Fruit fly (Drosophila melanogaster) whole organism, pupa: ENCODE results near the gene Pgd.

ENCODE experiments used
- CG10348 ChIP-seq: fragments of 200-800 bp; sonication (Bioruptor generic); IDR thresholded peaks from 2 replicates; pipeline ENCODE4 v1.3.6; 2022; ENCODE audit warnings: missing biosample characterization, missing genetic modification characterization
- CG13204 ChIP-seq: fragments of 200-800 bp; sonication (Bioruptor generic); optimal IDR thresholded peaks from 2 replicates; lab custom pipeline; 2018; ENCODE audit warnings: missing biosample characterization, mild to moderate bottlenecking, missing genetic modification characterization, moderate library complexity
- CG34367 ChIP-seq: fragments of 200-800 bp; sonication (Bioruptor generic); optimal IDR thresholded peaks from 2 replicates; lab custom pipeline; 2018; ENCODE audit warnings: missing biosample characterization, mild to moderate bottlenecking, missing genetic modification characterization
- EcR ChIP-seq: fragments of 200-800 bp; sonication (Bioruptor generic); optimal IDR thresholded peaks from 3 replicates; lab custom pipeline; 2019; ENCODE audit warnings: missing biosample characterization, missing genetic modification characterization, mild to moderate bottlenecking, moderate library complexity, missing genetic modification reagents
- Pif1A ChIP-seq: fragments of 200-800 bp; sonication (Bioruptor generic); optimal IDR thresholded peaks from 3 replicates; lab custom pipeline; 2016; ENCODE audit warnings: missing biosample characterization, missing genetic modification characterization

DNA sequence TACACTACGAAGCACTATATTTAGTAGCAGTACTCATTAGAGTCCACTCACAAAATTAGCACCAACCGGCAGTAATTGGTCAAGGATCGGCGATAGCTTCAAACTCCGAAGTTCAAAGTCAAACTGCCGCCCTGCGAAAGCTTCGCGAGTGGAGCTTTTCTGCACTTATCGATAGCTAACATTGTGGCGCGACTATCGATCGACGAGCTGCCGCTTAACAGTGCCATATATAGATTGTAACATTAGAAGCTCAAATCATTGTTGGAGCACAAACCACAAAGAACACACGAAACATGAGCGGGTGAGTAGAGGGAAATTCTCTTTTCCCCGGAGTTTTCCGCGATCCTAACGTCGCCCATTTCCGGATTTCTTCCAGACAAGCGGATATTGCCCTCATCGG lies at the start of gene Pgd:
- TF ChIP-seq CG10348 (GFP tag; lab: Robert Waterston, UW) (no peak), CG13204 (GFP tag; lab: Kevin White, UChicago) (no peak), CG34367 (tag; lab: Kevin White, UChicago) (no peak), Pif1A (GFP tag; lab: Kevin White, UChicago) (no peak), EcR (GFP tag; lab: Kevin White, UChicago) (peak; percentile 57)
